Worm (Caenorhabditis elegans): Measurements from ENCODE around the gene R01H2.1.

Gene R01H2.1

DNA sequence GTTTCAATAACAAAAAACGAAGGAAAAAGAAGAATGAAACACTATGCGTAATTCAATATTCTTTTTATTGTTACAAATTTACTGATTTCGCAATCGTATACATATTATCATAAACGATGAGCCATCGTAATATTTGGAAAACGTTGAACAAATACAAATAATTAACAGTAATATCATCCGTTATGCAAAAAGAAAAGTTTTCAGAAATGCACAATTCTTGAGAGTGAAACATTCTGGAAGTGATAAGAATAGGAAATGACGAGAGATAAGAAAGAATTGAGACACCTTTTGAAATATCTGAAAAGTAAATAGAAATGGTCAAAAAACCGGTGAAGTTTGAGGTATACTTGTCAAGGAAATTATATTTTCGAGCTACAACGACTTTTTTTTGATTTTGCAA, 18.8 kb downstream of the R01H2.1 start:
- TF ChIP-seq pha-4 (tag; optimal IDR thresholded peaks at IDR 0.05) = no peak
- no peak for TF ChIP-seq nfya-1 (tag; optimal IDR thresholded peaks at IDR 0.05)
- no peak for TF ChIP-seq ceh-45 (GFP tag; IDR thresholded peaks at IDR 0.05)
- TF ChIP-seq elt-2 (tag; optimal IDR thresholded peaks at IDR 0.05) = peak; percentile 24
- TF ChIP-seq unc-3 (GFP tag; conservative IDR thresholded peaks at IDR 0.05) = no peak
- no peak for TF ChIP-seq unc-3 (tag; optimal IDR thresholded peaks at IDR 0.05)
- TF ChIP-seq hlh-15 (tag; optimal IDR thresholded peaks at IDR 0.05) = no peak
- TF ChIP-seq ceh-30 (tag; optimal IDR thresholded peaks at IDR 0.05) = no peak
- TF ChIP-seq nhr-232 (tag; optimal IDR thresholded peaks at IDR 0.05) = no peak
- no peak for TF ChIP-seq sdc-2 (tag; optimal IDR thresholded peaks at IDR 0.05)

DNA sequence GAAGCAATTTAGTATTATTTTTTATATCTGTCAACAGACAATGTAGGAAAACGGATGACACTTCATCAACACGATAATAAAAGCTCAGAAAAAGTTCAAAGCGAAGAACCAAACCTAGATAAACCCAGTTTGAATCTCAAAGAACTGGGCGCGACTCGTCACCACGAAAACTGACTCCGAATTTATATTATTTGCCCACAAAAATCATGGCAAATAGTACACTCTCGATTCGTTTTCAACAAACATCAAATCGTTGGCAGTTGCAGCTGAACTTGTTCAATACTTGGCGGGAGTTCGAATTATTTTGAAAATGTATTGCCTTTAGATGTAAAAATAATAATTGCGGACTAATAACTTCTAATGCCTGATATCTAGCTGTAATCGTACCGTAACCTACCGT, 20.4 kb downstream of the R01H2.1 start:
- no peak for TF ChIP-seq pag-3 (tag; optimal IDR thresholded peaks at IDR 0.05; ENCODE audit: borderline replicate concordance)
- TF ChIP-seq pax-1 (tag; optimal IDR thresholded peaks at IDR 0.05) = no peak
- no peak for TF ChIP-seq lin-11 (tag; optimal IDR thresholded peaks at IDR 0.05)
- TF ChIP-seq ceh-48 (tag; optimal IDR thresholded peaks at IDR 0.05) = no peak
- TF ChIP-seq pha-2 (tag; optimal IDR thresholded peaks at IDR 0.05) = no peak
- TF ChIP-seq hlh-8 (tag; optimal IDR thresholded peaks at IDR 0.05) = no peak
- TF ChIP-seq zip-5 (tag; optimal IDR thresholded peaks at IDR 0.05) = no peak
- no peak for TF ChIP-seq ceh-2 (tag; optimal IDR thresholded peaks at IDR 0.05)
- TF ChIP-seq ceh-6 (GFP tag; optimal IDR thresholded peaks at IDR 0.05) = no peak
- TF ChIP-seq lim-6 (tag; optimal IDR thresholded peaks at IDR 0.05) = no peak

DNA sequence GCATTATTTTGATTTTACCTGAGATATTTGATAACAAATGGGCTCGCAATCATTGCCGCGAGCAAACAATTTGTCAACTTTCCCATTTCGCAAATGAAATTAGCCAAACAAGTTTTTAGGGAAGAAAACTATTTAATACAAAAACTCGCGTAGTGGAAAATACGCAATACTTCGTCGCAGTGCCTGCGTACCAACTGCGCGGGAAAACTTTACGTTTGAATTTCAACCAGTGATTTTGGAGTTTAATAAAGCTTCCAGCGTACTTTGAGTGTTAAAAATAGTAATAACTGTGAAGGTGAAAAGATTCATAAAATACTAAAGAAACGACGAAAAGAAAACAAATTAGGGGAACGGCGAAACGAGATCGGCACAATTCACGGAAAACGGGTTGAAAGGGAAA, 22.2 kb downstream of the R01H2.1 start, which contains the start of gene tofu-7:
TSS of gene tofu-7 (minus strand) at position 111 of the 400 bp plus-strand sequence.
- TF ChIP-seq dmd-4 (tag; optimal IDR thresholded peaks at IDR 0.05; ENCODE audit: borderline replicate concordance) = no peak
- no peak for TF ChIP-seq hlh-6 (tag; optimal IDR thresholded peaks at IDR 0.05)
- TF ChIP-seq hlh-13 (GFP tag; optimal IDR thresholded peaks at IDR 0.05) = no peak
- no peak for TF ChIP-seq F13H6.1 (tag; optimal IDR thresholded peaks at IDR 0.05)
- no peak for TF ChIP-seq ceh-48 (tag; optimal IDR thresholded peaks at IDR 0.05)
- no peak for TF ChIP-seq T23F11.4 (GFP tag; optimal IDR thresholded peaks at IDR 0.05)

DNA sequence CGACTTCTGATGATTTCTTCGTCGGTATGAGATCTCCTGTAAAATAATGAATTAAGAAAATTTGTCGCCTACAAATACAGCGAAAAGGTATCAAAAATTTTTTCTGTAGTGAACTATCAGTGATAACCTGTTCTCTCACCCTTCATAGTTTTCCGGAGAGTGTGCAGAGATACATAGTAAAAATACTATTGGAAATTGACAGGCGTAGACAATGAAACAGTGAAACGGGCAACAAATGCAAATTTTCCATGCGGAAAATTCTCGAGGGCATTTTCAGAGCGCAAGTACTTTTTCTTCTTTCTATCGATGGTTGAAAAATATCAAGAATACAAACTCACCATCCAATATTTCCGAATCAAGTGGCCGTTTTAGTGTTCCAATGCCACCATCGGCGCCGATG, 24.5 kb downstream of the R01H2.1 start:
- TF ChIP-seq nhr-11 (tag; optimal IDR thresholded peaks at IDR 0.05) = no peak
- no peak for TF ChIP-seq pqm-1 (tag; optimal IDR thresholded peaks at IDR 0.05)
- TF ChIP-seq ama-1 (optimal IDR thresholded peaks at IDR 0.05) = no peak
- TF ChIP-seq ceh-34 (tag; optimal IDR thresholded peaks at IDR 0.05) = no peak
- TF ChIP-seq lim-6 (tag; optimal IDR thresholded peaks at IDR 0.05) = no peak
- TF ChIP-seq gmeb-2 (tag; optimal IDR thresholded peaks at IDR 0.05) = no peak
- TF ChIP-seq pros-1 (tag; optimal IDR thresholded peaks at IDR 0.05) = no peak
- no peak for TF ChIP-seq fkh-6 (tag; optimal IDR thresholded peaks at IDR 0.05)
- TF ChIP-seq pha-4 (tag; optimal IDR thresholded peaks at IDR 0.05) = no peak
- no peak for TF ChIP-seq mec-3 (tag; optimal IDR thresholded peaks at IDR 0.05; ENCODE audit: borderline replicate concordance)
- TF ChIP-seq ceh-31 (tag; optimal IDR thresholded peaks at IDR 0.05) = no peak
- no peak for TF ChIP-seq sox-2 (GFP tag; IDR thresholded peaks at IDR 0.05)
- TF ChIP-seq hlh-6 (tag; optimal IDR thresholded peaks at IDR 0.05) = no peak
- no peak for TF ChIP-seq C38D4.7 (GFP tag; optimal IDR thresholded peaks at IDR 0.05)

DNA sequence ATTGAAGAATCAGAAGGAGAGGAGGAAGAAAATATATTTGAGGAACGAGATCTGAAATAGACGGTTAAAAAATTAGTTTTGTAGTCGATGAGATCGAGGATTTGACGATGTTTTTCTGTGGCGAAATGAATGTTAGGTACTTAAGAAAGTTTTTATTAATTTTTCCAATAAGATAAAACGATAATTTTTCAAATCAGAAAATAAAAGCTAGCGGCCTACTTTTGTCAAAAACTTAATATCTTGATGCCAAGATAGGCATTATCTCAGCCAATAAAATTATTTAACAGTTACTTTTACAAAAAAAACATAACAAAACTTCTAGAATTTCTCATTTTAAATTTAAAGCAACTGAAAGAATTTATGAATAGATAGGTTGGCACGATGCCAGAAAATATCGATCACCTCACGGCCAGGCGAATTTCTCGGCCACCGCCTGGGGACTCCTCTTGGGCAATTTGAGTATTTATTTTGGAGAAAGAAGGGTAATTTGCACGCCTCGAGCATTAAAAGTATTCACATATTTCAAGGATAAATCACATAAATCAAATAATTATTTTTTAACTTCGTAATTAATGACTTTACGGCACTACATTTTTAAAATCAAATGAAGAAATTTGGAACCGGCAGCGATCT, 25.1 kb downstream of the R01H2.1 start, which contains the start of gene fubl-2:
TSS of gene fubl-2 (minus strand) at position 51 of the 633 bp plus-strand sequence.
- TF ChIP-seq ceh-2 (tag; optimal IDR thresholded peaks at IDR 0.05) (peak; percentile 82), ceh-34 (tag; optimal IDR thresholded peaks at IDR 0.05) (peak; percentile 34), zip-5 (tag; optimal IDR thresholded peaks at IDR 0.05) (peak; percentile 42), ref-2 (tag; optimal IDR thresholded peaks at IDR 0.05) (peak; percentile 15), rnt-1 (tag; optimal IDR thresholded peaks at IDR 0.05) (peak; percentile 18), unc-42 (tag; optimal IDR thresholded peaks at IDR 0.05) (peak; percentile 16), elt-2 (tag; optimal IDR thresholded peaks at IDR 0.05) (peak; percentile 48), ceh-45 (GFP tag; IDR thresholded peaks at IDR 0.05) (no peak), F13H6.1 (tag; optimal IDR thresholded peaks at IDR 0.05) (peak; percentile 3), tbx-7 (tag; optimal IDR thresholded peaks at IDR 0.05) (peak; percentile 54), dve-1 (tag; optimal IDR thresholded peaks at IDR 0.05) (no peak), unc-3 (GFP tag; conservative IDR thresholded peaks at IDR 0.05) (no peak), unc-3 (tag; optimal IDR thresholded peaks at IDR 0.05) (no peak), ceh-31 (tag; optimal IDR thresholded peaks at IDR 0.05) (peak; percentile 90), hlh-8 (tag; optimal IDR thresholded peaks at IDR 0.05) (peak; percentile 6), ets-4 (tag; optimal IDR thresholded peaks at IDR 0.05) (peak; percentile 79), ceh-48 (tag; optimal IDR thresholded peaks at IDR 0.05) (peak; percentile 73), fax-1 (tag; optimal IDR thresholded peaks at IDR 0.05) (peak; percentile 18), ttx-3 (tag; optimal IDR thresholded peaks at IDR 0.05) (no peak), ceh-19 (GFP tag; optimal IDR thresholded peaks at IDR 0.05) (no peak)
